Fruit fly (Drosophila melanogaster): ENCODE data around the gene CG7715.

dm6 chr3R:18738086-18738485 is 9.8 kb upstream of the CG7715 start:
- no peak for TF ChIP-seq EcR (GFP tag; optimal IDR thresholded peaks at IDR 0.05)
- TF ChIP-seq CG8478 (optimal IDR thresholded peaks at IDR 0.05) = no peak
- no peak for TF ChIP-seq usp (GFP tag; optimal IDR thresholded peaks at IDR 0.05)
- TF ChIP-seq psq (optimal IDR thresholded peaks at IDR 0.05) = no peak
- TF ChIP-seq pan (optimal IDR thresholded peaks at IDR 0.05) = no peak

All from whole organism.